Worm (Caenorhabditis elegans) whole organism, late embryonic: ENCODE measurements around the gene E01G6.1.

ENCODE experiments used
- C38D4.7 ChIP-seq: fragments of 200-800 bp; sonication (Bioruptor generic); optimal IDR thresholded peaks from 2 replicates; lab custom pipeline; 2018; ENCODE audit warnings: mild to moderate bottlenecking, missing genetic modification characterization, moderate library complexity, missing compliant biosample characterization
- F13H6.1 ChIP-seq: sonication (generic microtip); optimal IDR thresholded peaks from 2 replicates; lab custom pipeline; 2016; ENCODE audit warnings: missing genetic modification characterization, missing compliant biosample characterization
- ceh-24 ChIP-seq: sonication (generic microtip); optimal IDR thresholded peaks from 2 replicates; lab custom pipeline; 2016; ENCODE audit warnings: mild to moderate bottlenecking, missing genetic modification characterization, missing compliant biosample characterization
- ceh-45 ChIP-seq: fragments of 200-800 bp; sonication (Bioruptor generic); IDR thresholded peaks from 2 replicates; pipeline ENCODE4 v1.3.6; 2022; ENCODE audit warnings: missing genetic modification reagents, missing genetic modification characterization, missing compliant biosample characterization
- ceh-6 ChIP-seq: fragments of 200-800 bp; sonication (Bioruptor generic); optimal IDR thresholded peaks from 2 replicates; lab custom pipeline; 2018; ENCODE audit warnings: mild to moderate bottlenecking, missing genetic modification characterization, missing compliant biosample characterization
- che-1 ChIP-seq: sonication (generic microtip); optimal IDR thresholded peaks from 2 replicates; lab custom pipeline; 2016; ENCODE audit warnings: mild to moderate bottlenecking, missing genetic modification characterization, missing compliant biosample characterization
- fkh-10 ChIP-seq: fragments of 150-350 bp; optimal IDR thresholded peaks from 2 replicates; lab custom pipeline; 2014; ENCODE audit warnings: missing biosample characterization, missing genetic modification reagents, missing genetic modification characterization
- hlh-13 ChIP-seq: fragments of 200-800 bp; sonication (Bioruptor generic); optimal IDR thresholded peaks from 2 replicates; lab custom pipeline; 2018; ENCODE audit warnings: mild to moderate bottlenecking, missing genetic modification characterization, missing compliant biosample characterization
- pha-4 ChIP-seq: fragments of 150-350 bp; optimal IDR thresholded peaks from 2 replicates; lab custom pipeline; 2018; ENCODE audit warnings: missing biosample characterization, missing genetic modification reagents, missing genetic modification characterization
- pqm-1 ChIP-seq: sonication (generic microtip); optimal IDR thresholded peaks from 2 replicates; lab custom pipeline; 2016; ENCODE audit warnings: missing genetic modification characterization, missing compliant biosample characterization
- sox-2 ChIP-seq: fragments of 200-800 bp; sonication (Bioruptor generic); IDR thresholded peaks from 2 replicates; pipeline ENCODE4 v1.3.6; 2022; ENCODE audit warnings: missing genetic modification reagents, missing genetic modification characterization, missing compliant biosample characterization
- unc-86 ChIP-seq: sonication (generic microtip); optimal IDR thresholded peaks from 2 replicates; lab custom pipeline; 2016; ENCODE audit warnings: missing genetic modification characterization, missing compliant biosample characterization

ce11 chrX:12304231-12304630 is 43.5 kb downstream of the E01G6.1 start:
- TF ChIP-seq ceh-24 (tag; lab: Kevin White, UChicago) (no peak), fkh-10 (GFP tag; lab: Kevin White, UChicago) (no peak), unc-86 (no peak), F13H6.1 (no peak), ceh-45 (GFP tag; lab: Robert Waterston, UW) (no peak), hlh-13 (GFP tag; lab: Kevin White, UChicago) (no peak), C38D4.7 (GFP tag; lab: Kevin White, UChicago) (no peak), che-1 (tag; lab: Kevin White, UChicago) (no peak), pqm-1 (tag; lab: Kevin White, UChicago) (no peak), pha-4 (no peak), sox-2 (no peak), ceh-6 (GFP tag; lab: Kevin White, UChicago) (no peak)
